Fruit fly (Drosophila melanogaster) whole organism, embryonic: ENCODE data around the gene sphe.

Experiments used
- CG11398 ChIP-seq: fragments of 200-800 bp; sonication (Bioruptor generic); optimal IDR thresholded peaks from 2 replicates; lab custom pipeline; 2016; ENCODE audit warnings: missing biosample characterization, missing genetic modification characterization
- CG18476 ChIP-seq: fragments of 200-800 bp; sonication (Bioruptor generic); optimal IDR thresholded peaks from 2 replicates; lab custom pipeline; 2016; ENCODE audit warnings: missing biosample characterization, mild to moderate bottlenecking, missing genetic modification characterization
- CG18764 ChIP-seq: fragments of 200-800 bp; sonication (Bioruptor generic); optimal IDR thresholded peaks from 3 replicates; lab custom pipeline; 2016; ENCODE audit warnings: missing biosample characterization, missing genetic modification characterization
- Xbp1 ChIP-seq: fragments of 200-800 bp; sonication (Bioruptor generic); optimal IDR thresholded peaks from 3 replicates; lab custom pipeline; 2016; ENCODE audit warnings: missing biosample characterization, mild to moderate bottlenecking, missing genetic modification characterization

- TF ChIP-seq CG18764: no peak
- no peak for TF ChIP-seq Xbp1 (GFP tag; lab: Kevin White, UChicago)
- no peak for TF ChIP-seq CG11398 (GFP tag; lab: Kevin White, UChicago)
- TF ChIP-seq CG18476 (GFP tag; lab: Kevin White, UChicago): no peak
Measured at dm6 chrX:16718169-16718723, 16.5 kb upstream of the sphe start.
